Worm (Caenorhabditis elegans) whole organism, young adult: ENCODE measurements around the gene col-176.

ENCODE experiments used
- attf-6 ChIP-seq: fragments of 200-800 bp; sonication (Bioruptor generic); IDR thresholded peaks from 2 replicates; pipeline ENCODE4 v1.3.6; 2022; ENCODE audit warnings: missing genetic modification reagents, missing genetic modification characterization, missing compliant biosample characterization
- nhr-179 ChIP-seq: sonication (generic microtip); optimal IDR thresholded peaks from 2 replicates; lab custom pipeline; 2016; ENCODE audit warnings: mild to moderate bottlenecking, missing genetic modification characterization, missing compliant biosample characterization
- snpc-4 ChIP-seq, 5 experiments: fragments of 150-350 bp in 1 of 5; sonication (generic microtip) in 4 of 5; optimal IDR thresholded peaks; 2 replicates each; lab custom pipeline; 2014 to 2018; ENCODE audit warnings: missing genetic modification characterization in 5 of 5, missing biosample characterization in 3 of 5, antibody characterized with exemption in 2 of 5, mild to moderate bottlenecking in 2 of 5, missing compliant biosample characterization in 2 of 5, missing genotype in 2 of 5, moderate library complexity in 2 of 5, missing genetic modification reagents in 1 of 5
- unc-62 ChIP-seq: fragments of 150-350 bp; optimal IDR thresholded peaks from 2 replicates; lab custom pipeline; 2014; ENCODE audit warnings: missing biosample characterization, missing genetic modification reagents, missing genetic modification characterization

The col-176 gene

ce11 chrX:10124338-10124737 lies 46.9 kb downstream of the col-176 start (continued):
- TF ChIP-seq snpc-4 (GFP tag; optimal IDR thresholded peaks at IDR 0.05; lab: Kevin White, UChicago) (peak; percentile 70), snpc-4 (tag; optimal IDR thresholded peaks at IDR 0.05; lab: Kevin White, UChicago) (peak in 1 of 4 experiments; percentile 60), attf-6 (GFP tag; lab: Robert Waterston, UW) (no peak), nhr-179 (no peak), unc-62 (GFP tag; lab: Kevin White, UChicago) (no peak)
